Worm (Caenorhabditis elegans) whole organism, midembryonic: ENCODE results near the gene H04D03.4.

Source experiments
- T22C8.4 ChIP-seq: fragments of 200-800 bp; sonication (Bioruptor generic); IDR thresholded peaks from 2 replicates; pipeline ENCODE4 v1.3.6; 2022; ENCODE audit warnings: missing genetic modification characterization, missing compliant biosample characterization
- cog-1 ChIP-seq: sonication (generic microtip); optimal IDR thresholded peaks from 2 replicates; lab custom pipeline; 2016; ENCODE audit warnings: missing genetic modification characterization, missing compliant biosample characterization
- flt-1 ChIP-seq: fragments of 200-800 bp; sonication (Bioruptor generic); IDR thresholded peaks from 2 replicates; pipeline ENCODE4 v1.3.6; 2022; ENCODE audit warnings: missing genetic modification characterization, missing compliant biosample characterization
- klf-2 ChIP-seq: fragments of 200-800 bp; sonication (Bioruptor generic); conservative IDR thresholded peaks from 2 replicates; pipeline ENCODE4 v1.3.6; 2022; ENCODE audit warnings: missing genetic modification reagents, missing genetic modification characterization, missing compliant biosample characterization
- med-1 ChIP-seq: sonication (generic microtip); optimal IDR thresholded peaks from 2 replicates; lab custom pipeline; 2017; ENCODE audit warnings: missing genetic modification characterization, mild to moderate bottlenecking, missing compliant biosample characterization, antibody characterized with exemption, missing genetic modification reagents; ENCODE audit not compliant: insufficient read depth
- ref-1 ChIP-seq: fragments of 200-800 bp; sonication (Bioruptor generic); conservative IDR thresholded peaks from 2 replicates; pipeline ENCODE4 v1.3.6; 2022; ENCODE audit warnings: missing genetic modification reagents, missing genetic modification characterization, missing compliant biosample characterization
- tab-1 ChIP-seq: fragments of 200-800 bp; sonication (Bioruptor generic); IDR thresholded peaks from 2 replicates; pipeline ENCODE4 v1.3.6; 2022; ENCODE audit warnings: missing genetic modification characterization, missing compliant biosample characterization
- ztf-23 ChIP-seq: fragments of 200-800 bp; sonication (Bioruptor generic); IDR thresholded peaks from 2 replicates; pipeline ENCODE4 v1.3.6; 2022; ENCODE audit warnings: missing genetic modification reagents, missing genetic modification characterization, missing compliant biosample characterization
- ztf-29 ChIP-seq: fragments of 200-800 bp; sonication (Bioruptor generic); IDR thresholded peaks from 2 replicates; pipeline ENCODE4 v1.3.6; 2022; ENCODE audit warnings: missing genetic modification reagents, missing genetic modification characterization, missing compliant biosample characterization

DNA sequence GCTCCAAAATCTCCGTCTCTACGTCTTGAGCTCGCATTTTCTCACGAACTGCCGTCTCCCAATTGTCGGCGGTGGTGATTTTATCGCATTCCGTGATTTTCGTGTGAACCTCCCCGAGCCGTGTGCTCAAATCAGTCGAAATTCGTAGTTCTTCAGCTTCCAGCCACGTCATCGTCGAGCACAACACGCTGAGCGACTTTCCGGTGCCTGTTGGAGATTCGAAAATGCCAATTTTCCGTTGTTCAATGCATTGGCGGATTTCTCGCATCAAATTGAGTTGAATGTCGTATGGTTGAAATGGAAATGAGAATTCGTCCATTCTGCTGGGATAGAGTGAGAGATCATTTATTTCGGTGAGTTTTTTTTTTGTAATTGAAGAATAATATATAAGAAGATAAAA, 46.0 kb downstream of the H04D03.4 start, which contains the start of the genes M03C11.3 and chl-1:
- TF ChIP-seq cog-1 (tag; lab: Kevin White, UChicago) (no peak), klf-2 (GFP tag; lab: Robert Waterston, UW) (no peak), ztf-29 (no peak), ref-1 (GFP tag; lab: Robert Waterston, UW) (no peak), tab-1 (no peak), ztf-23 (no peak), flt-1 (no peak), T22C8.4 (no peak), med-1 (GFP tag; lab: Kevin White, UChicago) (no peak)
